Worm (Caenorhabditis elegans) whole organism, L2 larva: ENCODE results near the gene srx-88.

Experiments
- R02D3.7 ChIP-seq: fragments of 150-350 bp; optimal IDR thresholded peaks from 2 replicates; lab custom pipeline; 2014; ENCODE audit warnings: missing biosample characterization, missing genetic modification characterization
- dmd-4 ChIP-seq: sonication (generic microtip); optimal IDR thresholded peaks from 2 replicates; lab custom pipeline; 2017; ENCODE audit warnings: missing biosample characterization, missing genetic modification characterization
- gmeb-1 ChIP-seq: fragments of 150-350 bp; optimal IDR thresholded peaks from 2 replicates; lab custom pipeline; 2014; ENCODE audit warnings: missing biosample characterization, missing genetic modification characterization

ce11 chrV:11605227-11605626 lies 21.9 kb downstream of the srx-88 start:
- TF ChIP-seq gmeb-1 (no peak), R02D3.7 (no peak), dmd-4 (tag; lab: Kevin White, UChicago) (no peak)
